Fruit fly (Drosophila melanogaster) whole organism, embryonic: ENCODE measurements around the gene CG32984.

ENCODE experiments used
- Atf-2 ChIP-seq: fragments of 200-800 bp; sonication (Bioruptor generic); optimal IDR thresholded peaks from 2 replicates; lab custom pipeline; 2016; ENCODE audit warnings: missing biosample characterization, missing genetic modification characterization
- CG1832 ChIP-seq: fragments of 200-800 bp; sonication (Bioruptor generic); optimal IDR thresholded peaks from 2 replicates; lab custom pipeline; 2017; ENCODE audit warnings: missing biosample characterization, mild to moderate bottlenecking, missing genetic modification characterization, inconsistent platforms
- CG4282 ChIP-seq: fragments of 200-800 bp; sonication (Bioruptor generic); optimal IDR thresholded peaks from 2 replicates; lab custom pipeline; 2016; ENCODE audit warnings: missing biosample characterization, missing genetic modification characterization
- CG8478 ChIP-seq: fragments of >200 bp; optimal IDR thresholded peaks from 2 replicates; lab custom pipeline; 2018
- Dll ChIP-seq: fragments of 200-800 bp; sonication (Bioruptor generic); IDR thresholded peaks from 4 replicates; pipeline ENCODE4 v1.3.6; 2022; ENCODE audit warnings: missing biosample characterization, missing genetic modification characterization; ENCODE audit not compliant: partially characterized antibody
- Lpt ChIP-seq: fragments of >200 bp; optimal IDR thresholded peaks from 2 replicates; lab custom pipeline; 2018; ENCODE audit warnings: missing biosample characterization, missing genetic modification characterization
- NFAT ChIP-seq: fragments of 200-800 bp; sonication (Bioruptor generic); IDR thresholded peaks from 2 replicates; pipeline ENCODE4 v1.3.6; 2022; ENCODE audit warnings: missing biosample characterization, missing genetic modification characterization
- Optix ChIP-seq: fragments of 200-800 bp; sonication (Bioruptor generic); IDR thresholded peaks from 3 replicates; pipeline ENCODE4 v1.3.6; 2022; ENCODE audit warnings: missing biosample characterization, missing genetic modification characterization
- Rfx ChIP-seq: fragments of 200-800 bp; sonication (Bioruptor generic); IDR thresholded peaks from 2 replicates; pipeline ENCODE4 v1.3.6; 2022; ENCODE audit warnings: missing biosample characterization, missing genetic modification characterization
- hth ChIP-seq: fragments of >200 bp; optimal IDR thresholded peaks from 2 replicates; lab custom pipeline; 2017; ENCODE audit warnings: inconsistent platforms
- phol ChIP-seq: fragments of 200-800 bp; sonication (Bioruptor generic); optimal IDR thresholded peaks from 3 replicates; lab custom pipeline; 2018; ENCODE audit warnings: missing biosample characterization, mild to moderate bottlenecking, missing genetic modification characterization, moderate library complexity
- scrt ChIP-seq: fragments of 200-800 bp; sonication (Bioruptor generic); optimal IDR thresholded peaks from 2 replicates; lab custom pipeline; 2018; ENCODE audit warnings: missing biosample characterization, mild to moderate bottlenecking, missing genetic modification characterization, moderate library complexity
- slbo ChIP-seq: fragments of 200-800 bp; sonication (Bioruptor generic); IDR thresholded peaks from 2 replicates; pipeline ENCODE4 v1.3.6; 2022; ENCODE audit warnings: missing biosample characterization, missing genetic modification characterization
- stwl ChIP-seq: fragments of 200-800 bp; sonication (Bioruptor generic); optimal IDR thresholded peaks from 3 replicates; lab custom pipeline; 2018; ENCODE audit warnings: missing biosample characterization, mild to moderate bottlenecking, missing genetic modification characterization, moderate library complexity

- no peak for TF ChIP-seq Lpt (GFP tag; lab: Kevin White, UChicago)
- TF ChIP-seq NFAT (GFP tag; lab: Robert Waterston, UW), result no peak
- no peak for TF ChIP-seq scrt
- no peak for TF ChIP-seq CG1832 (GFP tag; lab: Kevin White, UChicago)
- TF ChIP-seq Optix, result no peak
- no peak for TF ChIP-seq Atf-2
- no peak for TF ChIP-seq Rfx
- TF ChIP-seq phol, result no peak
- TF ChIP-seq CG8478 (lab: Kevin White, UChicago), result no peak
- no peak for TF ChIP-seq hth
- no peak for TF ChIP-seq Dll (GFP tag; lab: Robert Waterston, UW)
- no peak for TF ChIP-seq stwl (tag; lab: Kevin White, UChicago)
- no peak for TF ChIP-seq slbo (GFP tag; lab: Robert Waterston, UW)
- TF ChIP-seq CG4282 (GFP tag; lab: Kevin White, UChicago), result no peak
These were observed 33.5 kb downstream of the CG32984 start, which contains the start of gene Try29F for dm6 chr2L:8998237-8998636.
